Fruit fly (Drosophila melanogaster) S2 (cell line): ENCODE results near the gene Nup205.

ENCODE experiments used
- CG8478 ChIP-seq: fragments of >200 bp; optimal IDR thresholded peaks from 2 replicates; lab custom pipeline; 2018
- CTCF ChIP-seq, 2 experiments: fragments of >200 bp; optimal IDR thresholded peaks; 2 replicates each; lab custom pipeline; 2018

- TF ChIP-seq CG8478 (no peak), CTCF (optimal IDR thresholded peaks at IDR 0.05; lab: Kevin White, UChicago) (no peak)
Observed at dm6 chrX:19897991-19898473, 46.0 kb downstream of the Nup205 start.
